Worm (Caenorhabditis elegans): ENCODE data around the gene srj-57.

ce11 chrV:2871754-2872504 lies 16.6 kb upstream of the srj-57 start:
- no peak for TF ChIP-seq snpc-4 (tag; optimal IDR thresholded peaks at IDR 0.05)
- no peak for TF ChIP-seq skn-1 (tag; optimal IDR thresholded peaks at IDR 0.05)
- TF ChIP-seq nhr-77 (tag; optimal IDR thresholded peaks at IDR 0.05), result no peak
- no peak for TF ChIP-seq unc-39 (tag; optimal IDR thresholded peaks at IDR 0.05)
- no peak for TF ChIP-seq daf-12 (tag; optimal IDR thresholded peaks at IDR 0.05)

Measured in whole organism, L4 larva.